Fruit fly (Drosophila melanogaster) whole organism, prepupa: ENCODE data around the gene CG10352.

ENCODE experiments used
- CG15336 ChIP-seq: fragments of 200-800 bp; sonication (Bioruptor generic); IDR thresholded peaks from 2 replicates; pipeline ENCODE4 v1.3.6; 2022; ENCODE audit warnings: missing biosample characterization, missing genetic modification characterization
- CG1621 ChIP-seq: fragments of 200-800 bp; sonication (Bioruptor generic); optimal IDR thresholded peaks from 3 replicates; lab custom pipeline; 2018; ENCODE audit warnings: missing biosample characterization, mild to moderate bottlenecking, missing genetic modification characterization
- CG16779 ChIP-seq: fragments of 200-800 bp; sonication (Bioruptor generic); optimal IDR thresholded peaks from 3 replicates; lab custom pipeline; 2017; ENCODE audit warnings: missing biosample characterization, mild to moderate bottlenecking, missing genetic modification characterization
- CG3032 ChIP-seq: fragments of 200-800 bp; optimal IDR thresholded peaks from 2 replicates; lab custom pipeline; 2019; ENCODE audit warnings: missing biosample characterization, mild to moderate bottlenecking, missing genetic modification characterization, moderate library complexity
- CG31627 ChIP-seq: fragments of 200-800 bp; sonication (Bioruptor generic); optimal IDR thresholded peaks from 3 replicates; lab custom pipeline; 2016; ENCODE audit warnings: missing biosample characterization, missing genetic modification characterization
- CG32006 ChIP-seq: fragments of 200-800 bp; sonication (Bioruptor generic); optimal IDR thresholded peaks from 3 replicates; lab custom pipeline; 2017; ENCODE audit warnings: missing biosample characterization, mild to moderate bottlenecking, missing genetic modification characterization
- CG34406 ChIP-seq: fragments of 200-800 bp; sonication (Bioruptor generic); optimal IDR thresholded peaks from 3 replicates; lab custom pipeline; 2016; ENCODE audit warnings: missing biosample characterization, missing genetic modification characterization
- CG3919 ChIP-seq: fragments of 200-800 bp; sonication (Bioruptor generic); optimal IDR thresholded peaks from 3 replicates; lab custom pipeline; 2016; ENCODE audit warnings: missing biosample characterization, missing genetic modification characterization
- CG4318 ChIP-seq: fragments of 200-800 bp; sonication (Bioruptor generic); optimal IDR thresholded peaks from 3 replicates; lab custom pipeline; 2017; ENCODE audit warnings: missing biosample characterization, mild to moderate bottlenecking, missing genetic modification characterization
- CG6276 ChIP-seq: fragments of 200-800 bp; sonication (Bioruptor generic); optimal IDR thresholded peaks from 2 replicates; lab custom pipeline; 2017; ENCODE audit warnings: missing biosample characterization, mild to moderate bottlenecking, missing genetic modification characterization
- CG6792 ChIP-seq: fragments of 200-800 bp; sonication (Bioruptor generic); optimal IDR thresholded peaks from 3 replicates; lab custom pipeline; 2016; ENCODE audit warnings: missing biosample characterization, missing genetic modification characterization
- CG6808 ChIP-seq: fragments of 200-800 bp; sonication (Bioruptor generic); optimal IDR thresholded peaks from 3 replicates; lab custom pipeline; 2017; ENCODE audit warnings: missing biosample characterization, missing genetic modification characterization, mild to moderate bottlenecking, moderate library complexity, missing genetic modification reagents
- CG6854 ChIP-seq: fragments of 200-800 bp; sonication (Bioruptor generic); optimal IDR thresholded peaks from 2 replicates; lab custom pipeline; 2017; ENCODE audit warnings: missing biosample characterization, mild to moderate bottlenecking, missing genetic modification characterization
- CG7368 ChIP-seq: fragments of 200-800 bp; sonication (Bioruptor generic); optimal IDR thresholded peaks from 3 replicates; lab custom pipeline; 2016; ENCODE audit warnings: missing biosample characterization, missing genetic modification characterization
- CG8119 ChIP-seq: fragments of 200-800 bp; sonication (Bioruptor generic); IDR thresholded peaks from 3 replicates; pipeline ENCODE4 v1.3.6; 2022; ENCODE audit warnings: missing biosample characterization, missing genetic modification characterization
- CG8319 ChIP-seq: fragments of 200-800 bp; sonication (Bioruptor generic); optimal IDR thresholded peaks from 3 replicates; lab custom pipeline; 2016; ENCODE audit warnings: missing biosample characterization, missing genetic modification characterization
- Eip75B ChIP-seq: fragments of 200-800 bp; sonication (Bioruptor generic); optimal IDR thresholded peaks from 3 replicates; lab custom pipeline; 2016; ENCODE audit warnings: missing biosample characterization, missing genetic modification characterization
- Eip78C ChIP-seq: fragments of 200-800 bp; sonication (Bioruptor generic); peaks from one replicate; lab custom pipeline; 2016; ENCODE audit warnings: missing biosample characterization, missing genetic modification characterization
- Eip93F ChIP-seq: fragments of 200-800 bp; sonication (Bioruptor generic); optimal IDR thresholded peaks from 2 replicates; lab custom pipeline; 2016; ENCODE audit warnings: missing biosample characterization, mild to moderate bottlenecking, missing genetic modification characterization
- Ets21C ChIP-seq: fragments of 200-800 bp; sonication (Bioruptor generic); optimal IDR thresholded peaks from 3 replicates; lab custom pipeline; 2016; ENCODE audit warnings: missing biosample characterization, missing genetic modification characterization
- Gug ChIP-seq: fragments of 200-800 bp; sonication (Bioruptor generic); IDR thresholded peaks from 2 replicates; pipeline ENCODE4 v1.3.6; 2022; ENCODE audit warnings: missing biosample characterization, missing genetic modification characterization
- Hr39 ChIP-seq: fragments of 200-800 bp; sonication (Bioruptor generic); optimal IDR thresholded peaks from 2 replicates; lab custom pipeline; 2016; ENCODE audit warnings: missing biosample characterization, missing genetic modification characterization
- Hr4 ChIP-seq: fragments of 200-800 bp; sonication (Bioruptor generic); optimal IDR thresholded peaks from 3 replicates; lab custom pipeline; 2016; ENCODE audit warnings: missing biosample characterization, missing genetic modification characterization
- Lpt ChIP-seq: fragments of 200-800 bp; sonication (Bioruptor generic); optimal IDR thresholded peaks from 3 replicates; lab custom pipeline; 2016; ENCODE audit warnings: missing biosample characterization, missing genetic modification characterization
- Met ChIP-seq: fragments of 200-800 bp; sonication (Bioruptor generic); optimal IDR thresholded peaks from 3 replicates; lab custom pipeline; 2016; ENCODE audit warnings: missing biosample characterization, missing genetic modification characterization
- OdsH ChIP-seq: fragments of 200-800 bp; sonication (Bioruptor generic); optimal IDR thresholded peaks from 3 replicates; lab custom pipeline; 2016; ENCODE audit warnings: missing biosample characterization, missing genetic modification characterization
- Smox ChIP-seq: fragments of 200-800 bp; sonication (Bioruptor generic); optimal IDR thresholded peaks from 3 replicates; lab custom pipeline; 2016; ENCODE audit warnings: missing biosample characterization, missing genetic modification characterization
- Sox102F ChIP-seq: fragments of 200-800 bp; sonication (Bioruptor generic); optimal IDR thresholded peaks from 2 replicates; lab custom pipeline; 2016; ENCODE audit warnings: missing biosample characterization, mild to moderate bottlenecking, missing genetic modification characterization
- Sox15 ChIP-seq: fragments of 200-800 bp; sonication (Bioruptor generic); optimal IDR thresholded peaks from 3 replicates; lab custom pipeline; 2016; ENCODE audit warnings: missing biosample characterization, missing genetic modification characterization
- achi ChIP-seq: fragments of 200-800 bp; sonication (Bioruptor generic); optimal IDR thresholded peaks from 3 replicates; lab custom pipeline; 2016; ENCODE audit warnings: missing biosample characterization, missing genetic modification characterization
- acj6 ChIP-seq: fragments of 200-800 bp; sonication (Bioruptor generic); optimal IDR thresholded peaks from 3 replicates; lab custom pipeline; 2016; ENCODE audit warnings: missing biosample characterization, missing genetic modification characterization
- cyc ChIP-seq: fragments of 200-800 bp; sonication (Bioruptor generic); optimal IDR thresholded peaks from 3 replicates; lab custom pipeline; 2016; ENCODE audit warnings: missing biosample characterization, missing genetic modification characterization
- dac ChIP-seq: fragments of 200-800 bp; sonication (Bioruptor generic); optimal IDR thresholded peaks from 2 replicates; lab custom pipeline; 2017; ENCODE audit warnings: missing biosample characterization, mild to moderate bottlenecking, missing genetic modification characterization
- dsx ChIP-seq: fragments of 200-800 bp; optimal IDR thresholded peaks from 3 replicates; lab custom pipeline; 2019; ENCODE audit warnings: missing biosample characterization, mild to moderate bottlenecking, missing genetic modification characterization, moderate library complexity; ENCODE audit not compliant: poor library complexity, severe bottlenecking
- eg ChIP-seq: fragments of 200-800 bp; sonication (Bioruptor generic); IDR thresholded peaks from 3 replicates; pipeline ENCODE4 v1.3.6; 2022; ENCODE audit warnings: missing biosample characterization, missing genetic modification characterization
- esn ChIP-seq: fragments of 200-800 bp; sonication (Bioruptor generic); optimal IDR thresholded peaks from 2 replicates; lab custom pipeline; 2016; ENCODE audit warnings: missing biosample characterization, mild to moderate bottlenecking, missing genetic modification characterization, moderate library complexity
- fd59A ChIP-seq: fragments of 200-800 bp; sonication (Bioruptor generic); optimal IDR thresholded peaks from 2 replicates; lab custom pipeline; 2017; ENCODE audit warnings: missing biosample characterization, mild to moderate bottlenecking, missing genetic modification characterization, missing genetic modification reagents
- fkh ChIP-seq: fragments of 200-800 bp; sonication (Bioruptor generic); optimal IDR thresholded peaks from 3 replicates; lab custom pipeline; 2017; ENCODE audit warnings: missing biosample characterization, mild to moderate bottlenecking, missing genetic modification characterization, moderate library complexity
- lz ChIP-seq: fragments of 200-800 bp; sonication (Bioruptor generic); optimal IDR thresholded peaks from 3 replicates; lab custom pipeline; 2016; ENCODE audit warnings: missing biosample characterization, missing genetic modification characterization
- salr ChIP-seq, 2 experiments: fragments of 200-800 bp; sonication (Bioruptor generic); optimal IDR thresholded peaks; 3 replicates each; lab custom pipeline; 2016 to 2018; ENCODE audit warnings: missing biosample characterization in 2 of 2, missing genetic modification characterization in 2 of 2, mild to moderate bottlenecking in 1 of 2
- svp ChIP-seq: fragments of 200-800 bp; sonication (Bioruptor generic); peaks from one replicate; lab custom pipeline; 2016; ENCODE audit warnings: missing biosample characterization, missing genetic modification characterization
- topi ChIP-seq: fragments of 200-800 bp; sonication (Bioruptor generic); optimal IDR thresholded peaks from 3 replicates; lab custom pipeline; 2016; ENCODE audit warnings: missing biosample characterization, missing genetic modification characterization
- vri ChIP-seq: fragments of 200-800 bp; sonication (Bioruptor generic); optimal IDR thresholded peaks from 3 replicates; lab custom pipeline; 2016; ENCODE audit warnings: missing biosample characterization, mild to moderate bottlenecking, missing genetic modification characterization

CG10352 gene

DNA sequence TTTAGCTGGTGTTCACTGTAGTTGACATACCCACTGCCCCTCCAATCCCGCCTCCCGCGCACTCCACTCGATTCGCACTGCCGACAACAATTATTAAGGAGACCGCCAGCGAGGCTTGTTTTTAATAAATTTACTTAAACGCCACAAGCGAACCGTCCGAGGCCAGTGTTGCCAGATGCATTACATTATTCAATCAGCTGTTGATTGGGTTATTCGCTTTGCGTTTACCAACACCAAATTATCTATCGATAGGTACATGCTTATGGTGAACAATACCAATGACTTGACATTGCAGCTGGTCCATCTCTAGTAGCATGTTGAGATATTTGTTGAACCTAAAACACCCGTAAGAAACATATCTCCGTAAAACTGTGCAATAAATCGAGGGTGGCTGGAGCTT lies 10.0 kb upstream of the CG10352 start, which contains the start of the genes CG10353 and SelG (continued):
- peak; percentile 31 for TF ChIP-seq CG31627
- no peak for TF ChIP-seq vri
- TF ChIP-seq CG16779 (tag; lab: Kevin White, UChicago): no peak

DNA sequence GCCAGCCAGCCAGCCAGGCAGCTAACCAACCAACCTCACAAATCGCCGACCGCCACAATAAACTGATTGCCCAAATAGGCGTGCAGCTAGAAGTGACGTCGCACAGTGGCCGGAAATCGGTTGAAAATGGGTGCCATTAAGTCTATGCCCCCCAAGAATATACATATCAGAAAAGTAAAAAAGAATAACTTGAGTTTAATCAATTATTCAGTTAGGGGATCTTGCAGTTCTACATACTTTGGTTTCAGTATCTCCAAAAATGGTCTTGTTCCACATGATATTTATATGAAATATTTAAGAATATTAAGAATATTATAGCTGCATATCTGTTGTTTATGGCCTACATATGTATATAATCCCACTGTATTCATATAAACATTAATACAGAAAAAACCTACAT lies 8.4 kb upstream of the CG10352 start:
- TF ChIP-seq Lpt (GFP tag; lab: Kevin White, UChicago) (no peak), eg (GFP tag; lab: Robert Waterston, UW) (no peak), achi (GFP tag; lab: Kevin White, UChicago) (no peak), CG1621 (tag; lab: Kevin White, UChicago) (no peak), Ets21C (no peak), vri (no peak), fd59A (no peak), Sox15 (GFP tag; lab: Kevin White, UChicago) (no peak), CG32006 (GFP tag; lab: Kevin White, UChicago) (peak; percentile 52), lz (GFP tag; lab: Kevin White, UChicago) (no peak), Hr4 (GFP tag; lab: Kevin White, UChicago) (peak; percentile 22), CG3919 (GFP tag; lab: Kevin White, UChicago) (no peak), CG3032 (tag; lab: Kevin White, UChicago) (no peak), fkh (GFP tag; lab: Kevin White, UChicago) (no peak), CG15336 (GFP tag; lab: Robert Waterston, UW) (peak; percentile 31; the same call in 1 of the 2 replicates), CG8119 (GFP tag; lab: Robert Waterston, UW) (peak; percentile 43; the same call in 1 of the 3 replicates), salr (GFP tag; optimal IDR thresholded peaks at IDR 0.05; lab: Kevin White, UChicago) (no peak), Smox (GFP tag; lab: Kevin White, UChicago) (no peak), CG6792 (no peak), CG8319 (no peak), CG7368 (GFP tag; lab: Kevin White, UChicago) (no peak), svp (no peak), esn (GFP tag; lab: Kevin White, UChicago) (no peak), Eip78C (GFP tag; lab: Kevin White, UChicago) (peak; percentile 21), Met (GFP tag; lab: Kevin White, UChicago) (no peak), Eip93F (GFP tag; lab: Kevin White, UChicago) (no peak), CG6854 (GFP tag; lab: Kevin White, UChicago) (no peak)

DNA sequence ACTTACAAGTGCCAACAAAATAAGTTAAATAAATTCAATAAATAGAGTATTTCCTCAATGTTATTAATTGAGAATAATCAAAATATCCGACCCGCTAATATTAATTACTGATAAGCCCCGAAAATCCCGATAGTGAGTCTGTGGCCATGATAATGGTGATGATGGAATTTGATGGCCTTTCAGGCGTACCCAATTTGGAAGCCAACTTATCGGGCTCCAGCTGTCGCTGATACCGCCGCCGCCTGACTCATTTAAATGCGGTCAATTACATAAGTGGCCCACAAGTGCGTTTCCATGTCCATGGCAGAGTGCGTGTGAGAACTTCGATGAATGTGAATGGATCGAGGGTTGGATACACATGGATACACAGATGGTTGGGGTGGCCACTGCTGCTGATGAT lies 7.2 kb upstream of the CG10352 start:
- TF ChIP-seq Eip93F (GFP tag; lab: Kevin White, UChicago) (no peak), dac (GFP tag; lab: Kevin White, UChicago) (no peak), vri (peak; percentile 53), cyc (no peak), CG6792 (no peak), dsx (GFP tag; lab: Kevin White, UChicago) (no peak)

DNA sequence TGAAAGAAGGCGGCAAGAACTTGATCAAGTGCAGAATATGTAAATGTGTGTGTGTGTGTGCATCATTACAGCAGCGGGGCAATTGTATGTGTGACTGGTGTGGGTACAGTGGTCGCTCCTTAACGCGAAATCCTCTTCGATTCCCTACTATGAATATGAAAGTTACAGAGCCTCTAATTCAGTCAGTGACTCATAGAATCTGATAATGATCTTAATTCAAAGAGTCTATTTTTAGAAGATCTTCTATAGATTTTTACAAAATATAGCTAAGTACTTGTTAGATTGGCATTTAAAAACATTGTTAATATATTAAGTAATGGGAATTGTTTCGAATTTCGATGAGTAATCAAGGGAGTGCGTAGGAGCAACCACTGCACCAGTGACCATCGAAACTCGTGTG lies 5.5 kb upstream of the CG10352 start:
- TF ChIP-seq CG6808 (GFP tag; lab: Kevin White, UChicago): no peak
- no peak for TF ChIP-seq CG15336 (GFP tag; lab: Robert Waterston, UW)
- no peak for TF ChIP-seq CG1621 (tag; lab: Kevin White, UChicago)
- TF ChIP-seq CG3032 (tag; lab: Kevin White, UChicago): peak; percentile 22
- peak; percentile 25 for TF ChIP-seq CG6792
- TF ChIP-seq CG34406 (GFP tag; lab: Kevin White, UChicago): no peak
- no peak for TF ChIP-seq CG4318 (GFP tag; lab: Kevin White, UChicago)
- no peak for TF ChIP-seq acj6
- no peak for TF ChIP-seq Lpt (GFP tag; lab: Kevin White, UChicago)
- no peak for TF ChIP-seq cyc
- no peak for TF ChIP-seq CG6854 (GFP tag; lab: Kevin White, UChicago)
- TF ChIP-seq OdsH (GFP tag; lab: Kevin White, UChicago): peak; percentile 33
- TF ChIP-seq fkh (GFP tag; lab: Kevin White, UChicago): no peak
- peak; percentile 42 for TF ChIP-seq CG3919 (GFP tag; lab: Kevin White, UChicago)
- TF ChIP-seq topi (GFP tag; lab: Kevin White, UChicago): no peak
- TF ChIP-seq dsx (GFP tag; lab: Kevin White, UChicago): no peak
- no peak for TF ChIP-seq Gug (GFP tag; lab: Robert Waterston, UW)
- no peak for TF ChIP-seq Sox102F (GFP tag; lab: Kevin White, UChicago)
- TF ChIP-seq esn (GFP tag; lab: Kevin White, UChicago): no peak
- peak; percentile 35; the same call in 1 of the 3 replicates for TF ChIP-seq eg (GFP tag; lab: Robert Waterston, UW)
- TF ChIP-seq CG6276: no peak
- peak; percentile 10 for TF ChIP-seq achi (GFP tag; lab: Kevin White, UChicago)
- no peak for TF ChIP-seq Sox15 (GFP tag; lab: Kevin White, UChicago)
- no peak for TF ChIP-seq vri
- TF ChIP-seq Met (GFP tag; lab: Kevin White, UChicago): no peak
- TF ChIP-seq CG16779 (tag; lab: Kevin White, UChicago): no peak
- no peak for TF ChIP-seq Smox (GFP tag; lab: Kevin White, UChicago)
- no peak for TF ChIP-seq CG31627
- TF ChIP-seq Eip75B (GFP tag; lab: Kevin White, UChicago): no peak
- no peak for TF ChIP-seq Hr39 (GFP tag; lab: Kevin White, UChicago)
- TF ChIP-seq CG8119 (GFP tag; lab: Robert Waterston, UW): 0 out of 3 replicates have a peak, but pooled peaks have one; percentile 30
